Worm (Caenorhabditis elegans): ENCODE measurements around the gene srw-41.

The srw-41 gene

ce11 chrV:16731600-16731999 lies 34.3 kb downstream of the srw-41 start, which contains the start of gene srz-100:
TSS of gene srz-100 (plus strand) at chrV:16731900.
- no peak for TF ChIP-seq ref-2 (tag; optimal IDR thresholded peaks at IDR 0.05)
- TF ChIP-seq pqm-1 (tag; optimal IDR thresholded peaks at IDR 0.05): no peak
- TF ChIP-seq zip-5 (tag; optimal IDR thresholded peaks at IDR 0.05): no peak
- no peak for TF ChIP-seq sox-2 (GFP tag; IDR thresholded peaks at IDR 0.05)
- no peak for TF ChIP-seq hlh-15 (tag; optimal IDR thresholded peaks at IDR 0.05)
- TF ChIP-seq ceh-18 (tag; optimal IDR thresholded peaks at IDR 0.05): no peak
- TF ChIP-seq C38D4.7 (GFP tag; optimal IDR thresholded peaks at IDR 0.05): no peak

- no peak for TF ChIP-seq ceh-19 (GFP tag; optimal IDR thresholded peaks at IDR 0.05)
- no peak for TF ChIP-seq unc-55 (GFP tag; optimal IDR thresholded peaks at IDR 0.05)
- TF ChIP-seq hlh-15 (tag; optimal IDR thresholded peaks at IDR 0.05): no peak
- no peak for TF ChIP-seq sdc-2 (tag; optimal IDR thresholded peaks at IDR 0.05)
- no peak for TF ChIP-seq K09A11.1 (tag; optimal IDR thresholded peaks at IDR 0.05; ENCODE audit: insufficient read depth)
- TF ChIP-seq odd-2 (tag; optimal IDR thresholded peaks at IDR 0.05): no peak
- no peak for TF ChIP-seq ceh-48 (tag; optimal IDR thresholded peaks at IDR 0.05)
- TF ChIP-seq T23F11.4 (GFP tag; optimal IDR thresholded peaks at IDR 0.05): no peak
- no peak for TF ChIP-seq pros-1 (tag; optimal IDR thresholded peaks at IDR 0.05)
- no peak for TF ChIP-seq pax-1 (tag; optimal IDR thresholded peaks at IDR 0.05)
- no peak for TF ChIP-seq ceh-18 (tag; optimal IDR thresholded peaks at IDR 0.05)
- no peak for TF ChIP-seq hlh-13 (GFP tag; optimal IDR thresholded peaks at IDR 0.05)
- no peak for TF ChIP-seq nhr-11 (tag; optimal IDR thresholded peaks at IDR 0.05)
- no peak for TF ChIP-seq pag-3 (tag; optimal IDR thresholded peaks at IDR 0.05; ENCODE audit: borderline replicate concordance)
- no peak for TF ChIP-seq pat-9 (tag; optimal IDR thresholded peaks at IDR 0.05)
- TF ChIP-seq mec-3 (tag; optimal IDR thresholded peaks at IDR 0.05; ENCODE audit: borderline replicate concordance): no peak
- TF ChIP-seq ceh-22 (tag; optimal IDR thresholded peaks at IDR 0.05): no peak
- no peak for TF ChIP-seq ama-1 (optimal IDR thresholded peaks at IDR 0.05)
- TF ChIP-seq gmeb-2 (tag; optimal IDR thresholded peaks at IDR 0.05): no peak
- no peak for TF ChIP-seq npax-4 (tag; optimal IDR thresholded peaks at IDR 0.05)
Observed at ce11 chrV:16733681-16734080, 36.4 kb downstream of the srw-41 start, which contains the start of gene T25E12.16. TSS of gene T25E12.16 (minus strand) at chrV:16733781.

- TF ChIP-seq gmeb-2 (tag; optimal IDR thresholded peaks at IDR 0.05) (no peak), sox-4 (tag; optimal IDR thresholded peaks at IDR 0.05) (no peak), T23F11.4 (GFP tag; optimal IDR thresholded peaks at IDR 0.05) (no peak), ceh-22 (tag; optimal IDR thresholded peaks at IDR 0.05) (no peak), mec-3 (tag; optimal IDR thresholded peaks at IDR 0.05; ENCODE audit: borderline replicate concordance) (no peak), che-1 (tag; optimal IDR thresholded peaks at IDR 0.05) (no peak), npax-4 (tag; optimal IDR thresholded peaks at IDR 0.05) (no peak), lim-6 (tag; optimal IDR thresholded peaks at IDR 0.05) (no peak), zip-5 (tag; optimal IDR thresholded peaks at IDR 0.05) (no peak), ttx-3 (tag; optimal IDR thresholded peaks at IDR 0.05) (no peak), dmd-4 (tag; optimal IDR thresholded peaks at IDR 0.05; ENCODE audit: borderline replicate concordance) (no peak), tbx-2 (tag; optimal IDR thresholded peaks at IDR 0.05) (no peak), pqm-1 (tag; optimal IDR thresholded peaks at IDR 0.05) (no peak), sdc-2 (tag; optimal IDR thresholded peaks at IDR 0.05) (no peak), pha-4 (tag; optimal IDR thresholded peaks at IDR 0.05) (no peak), ceh-2 (tag; optimal IDR thresholded peaks at IDR 0.05) (no peak)
Observed at ce11 chrV:16735518-16735917, 38.2 kb downstream of the srw-41 start, which contains the start of the genes clec-38 and clec-34. TSS of gene clec-38 (minus strand) at chrV:16735618. TSS of gene clec-34 (plus strand) at chrV:16735765.

ce11 chrV:16739100-16739499 lies 41.8 kb downstream of the srw-41 start, which contains the start of the genes clec-29 and clec-39:
TSS of gene clec-29 (minus strand) at chrV:16739200.
TSS of gene clec-39 (plus strand) at chrV:16739268.
- TF ChIP-seq ceh-30 (tag; optimal IDR thresholded peaks at IDR 0.05): no peak
- TF ChIP-seq dve-1 (tag; optimal IDR thresholded peaks at IDR 0.05): no peak
- no peak for TF ChIP-seq rnt-1 (tag; optimal IDR thresholded peaks at IDR 0.05)
- no peak for TF ChIP-seq pqm-1 (tag; optimal IDR thresholded peaks at IDR 0.05)
- TF ChIP-seq eyg-1 (tag; optimal IDR thresholded peaks at IDR 0.05): no peak
- no peak for TF ChIP-seq F13H6.1 (tag; optimal IDR thresholded peaks at IDR 0.05)
